Worm (Caenorhabditis elegans): Measurements from ENCODE around the gene R02F2.6.

ce11 chrIII:5453290-5453689 lies 25.4 kb downstream of the R02F2.6 start, which contains the start of gene F48E8.4:
- TF ChIP-seq fkh-10 (GFP tag; optimal IDR thresholded peaks at IDR 0.05): no peak
- TF ChIP-seq hlh-6 (tag; optimal IDR thresholded peaks at IDR 0.05): no peak
- TF ChIP-seq fkh-6 (tag; optimal IDR thresholded peaks at IDR 0.05): no peak
- TF ChIP-seq nfya-1 (tag; optimal IDR thresholded peaks at IDR 0.05): no peak
- no peak for TF ChIP-seq ceh-2 (tag; optimal IDR thresholded peaks at IDR 0.05)
- TF ChIP-seq pha-4 (tag; optimal IDR thresholded peaks at IDR 0.05): no peak
- TF ChIP-seq ceh-19 (GFP tag; optimal IDR thresholded peaks at IDR 0.05): no peak
- no peak for TF ChIP-seq hlh-13 (GFP tag; optimal IDR thresholded peaks at IDR 0.05)
- TF ChIP-seq elt-2 (tag; optimal IDR thresholded peaks at IDR 0.05): no peak
